Worm (Caenorhabditis elegans) whole organism, L2 larva: ENCODE results near the gene K09C8.7.

ENCODE experiments used
- C34F6.9 ChIP-seq: fragments of 150-350 bp; optimal IDR thresholded peaks from 2 replicates; lab custom pipeline; 2014; ENCODE audit warnings: missing biosample characterization, missing genetic modification characterization
- F13H6.1 ChIP-seq: sonication (generic microtip); optimal IDR thresholded peaks from 2 replicates; lab custom pipeline; 2016; ENCODE audit warnings: missing genetic modification characterization, missing compliant biosample characterization
- R02D3.7 ChIP-seq: fragments of 150-350 bp; optimal IDR thresholded peaks from 2 replicates; lab custom pipeline; 2014; ENCODE audit warnings: missing biosample characterization, missing genetic modification characterization
- Y55F3AM.14 ChIP-seq: fragments of 200-800 bp; sonication (Bioruptor generic); optimal IDR thresholded peaks from 2 replicates; lab custom pipeline; 2018; ENCODE audit warnings: mild to moderate bottlenecking, missing genetic modification characterization, missing compliant biosample characterization
- ZK546.5 ChIP-seq: sonication (generic microtip); optimal IDR thresholded peaks from 2 replicates; lab custom pipeline; 2017; ENCODE audit warnings: missing biosample characterization, missing genetic modification characterization
- alr-1 ChIP-seq: fragments of 150-350 bp; optimal IDR thresholded peaks from 2 replicates; lab custom pipeline; 2014; ENCODE audit warnings: missing biosample characterization, missing genetic modification characterization
- aly-2 ChIP-seq: fragments of 150-350 bp; optimal IDR thresholded peaks from 2 replicates; lab custom pipeline; 2014; ENCODE audit warnings: missing biosample characterization, missing genetic modification characterization
- blmp-1 ChIP-seq: sonication (generic microtip); optimal IDR thresholded peaks from 2 replicates; lab custom pipeline; 2017; ENCODE audit warnings: missing genetic modification characterization, mild to moderate bottlenecking, missing compliant biosample characterization, antibody characterized with exemption, moderate library complexity; ENCODE audit not compliant: insufficient read depth
- ceh-16 ChIP-seq: fragments of 150-350 bp; optimal IDR thresholded peaks from 2 replicates; lab custom pipeline; 2014; ENCODE audit warnings: missing biosample characterization, missing genetic modification characterization
- crh-2 ChIP-seq: sonication (generic microtip); optimal IDR thresholded peaks from 2 replicates; lab custom pipeline; 2017; ENCODE audit warnings: missing biosample characterization, missing genetic modification characterization
- egl-27 ChIP-seq: sonication (generic microtip); optimal IDR thresholded peaks from 3 replicates; lab custom pipeline; 2017; ENCODE audit warnings: missing biosample characterization, missing genetic modification reagents, missing genetic modification characterization
- elt-1 ChIP-seq: fragments of 150-350 bp; optimal IDR thresholded peaks from 2 replicates; lab custom pipeline; 2014; ENCODE audit warnings: missing biosample characterization, missing genetic modification characterization
- elt-3 ChIP-seq: sonication (generic microtip); optimal IDR thresholded peaks from 2 replicates; lab custom pipeline; 2017; ENCODE audit warnings: missing biosample characterization, missing genetic modification characterization
- fos-1 ChIP-seq: fragments of 150-350 bp; optimal IDR thresholded peaks from 2 replicates; lab custom pipeline; 2014; ENCODE audit warnings: missing biosample characterization, missing genetic modification characterization
- lin-11 ChIP-seq: fragments of 150-350 bp; sonication (generic microtip); optimal IDR thresholded peaks from 2 replicates; lab custom pipeline; 2014; ENCODE audit warnings: missing biosample characterization, missing genetic modification characterization, inconsistent platforms, mixed read lengths
- mbf-1 ChIP-seq: sonication (generic microtip); optimal IDR thresholded peaks from 2 replicates; lab custom pipeline; 2017; ENCODE audit warnings: missing biosample characterization, missing genetic modification characterization
- mdl-1 ChIP-seq, 2 experiments: fragments of 150-350 bp in 1 of 2; sonication (generic microtip) in 1 of 2; optimal IDR thresholded peaks; 2 replicates each; lab custom pipeline; 2017; ENCODE audit warnings: missing biosample characterization in 2 of 2, missing genetic modification characterization in 2 of 2
- nhr-237 ChIP-seq: fragments of 150-350 bp; optimal IDR thresholded peaks from 2 replicates; lab custom pipeline; 2014; ENCODE audit warnings: missing biosample characterization, missing genetic modification characterization
- nhr-6 ChIP-seq: fragments of 150-350 bp; optimal IDR thresholded peaks from 2 replicates; lab custom pipeline; 2014; ENCODE audit warnings: missing biosample characterization, missing genetic modification characterization
- nhr-77 ChIP-seq: fragments of 150-350 bp; optimal IDR thresholded peaks from 2 replicates; lab custom pipeline; 2014; ENCODE audit warnings: missing biosample characterization, missing genetic modification characterization
- peb-1 ChIP-seq: fragments of 150-350 bp; optimal IDR thresholded peaks from 2 replicates; lab custom pipeline; 2014; ENCODE audit warnings: missing biosample characterization, missing genetic modification characterization
- sem-4 ChIP-seq: fragments of 150-350 bp; optimal IDR thresholded peaks from 2 replicates; lab custom pipeline; 2014; ENCODE audit warnings: missing biosample characterization, missing genetic modification reagents, missing genetic modification characterization
- skn-1 ChIP-seq: sonication (generic microtip); optimal IDR thresholded peaks from 2 replicates; lab custom pipeline; 2017; ENCODE audit warnings: missing biosample characterization, missing genetic modification characterization
- sma-3 ChIP-seq: sonication (generic microtip); optimal IDR thresholded peaks from 2 replicates; lab custom pipeline; 2016; ENCODE audit warnings: missing genetic modification reagents, missing genetic modification characterization, missing compliant biosample characterization
- sma-9 ChIP-seq, 2 experiments: fragments of 150-350 bp in 1 of 2; sonication (generic microtip) in 1 of 2; optimal IDR thresholded peaks; 2 replicates each; lab custom pipeline; 2014 to 2016; ENCODE audit warnings: missing genetic modification characterization in 2 of 2, mild to moderate bottlenecking in 1 of 2, missing biosample characterization in 1 of 2, missing compliant biosample characterization in 1 of 2, missing genetic modification reagents in 1 of 2, moderate library complexity in 1 of 2
- unc-39 ChIP-seq: fragments of 150-350 bp; optimal IDR thresholded peaks from 2 replicates; lab custom pipeline; 2014; ENCODE audit warnings: missing biosample characterization, missing genetic modification characterization
- unc-55 ChIP-seq: fragments of 150-350 bp; sonication (generic microtip); optimal IDR thresholded peaks from 3 replicates; lab custom pipeline; 2014; ENCODE audit warnings: missing biosample characterization, missing genetic modification reagents, missing genetic modification characterization
- unc-62 ChIP-seq: fragments of 150-350 bp; optimal IDR thresholded peaks from 2 replicates; lab custom pipeline; 2014; ENCODE audit warnings: missing biosample characterization, missing genetic modification reagents, missing genetic modification characterization
- zag-1 ChIP-seq: fragments of 150-350 bp; optimal IDR thresholded peaks from 2 replicates; lab custom pipeline; 2014; ENCODE audit warnings: missing biosample characterization, missing genetic modification characterization
- ztf-1 ChIP-seq: fragments of 200-800 bp; sonication (Bioruptor generic); conservative IDR thresholded peaks from 2 replicates; pipeline ENCODE4 v1.3.6; 2022; ENCODE audit warnings: missing genetic modification characterization, missing compliant biosample characterization
- ztf-4 ChIP-seq: fragments of 150-350 bp; optimal IDR thresholded peaks from 2 replicates; lab custom pipeline; 2014; ENCODE audit warnings: missing biosample characterization, missing genetic modification characterization

K09C8.7 gene

DNA sequence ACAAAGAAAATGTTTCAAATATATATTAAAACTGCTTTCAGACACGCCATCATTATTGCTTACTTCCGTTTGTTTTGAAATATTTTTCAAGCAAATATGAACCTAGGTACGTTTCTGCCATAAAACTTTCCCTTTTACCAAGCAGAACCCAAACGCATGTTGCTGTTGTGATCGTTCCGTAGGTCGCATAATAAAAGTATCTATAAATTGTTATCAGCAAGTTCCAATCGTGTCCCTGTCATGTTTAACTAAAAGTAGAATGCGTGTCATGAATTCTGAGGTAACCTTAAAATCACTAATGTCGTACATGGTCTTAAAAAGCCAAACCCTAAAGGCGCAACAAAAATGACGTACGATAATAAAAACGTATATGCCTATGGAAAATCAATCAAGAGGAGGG, 729 bp upstream of the K09C8.7 start:
- no peak for TF ChIP-seq sem-4
- no peak for TF ChIP-seq mdl-1 (tag; optimal IDR thresholded peaks at IDR 0.05; lab: Kevin White, UChicago)
- no peak for TF ChIP-seq C34F6.9 (tag; lab: Kevin White, UChicago)
- TF ChIP-seq fos-1 (tag; lab: Kevin White, UChicago): peak; percentile 7
- TF ChIP-seq F13H6.1 (tag; lab: Kevin White, UChicago): no peak

DNA sequence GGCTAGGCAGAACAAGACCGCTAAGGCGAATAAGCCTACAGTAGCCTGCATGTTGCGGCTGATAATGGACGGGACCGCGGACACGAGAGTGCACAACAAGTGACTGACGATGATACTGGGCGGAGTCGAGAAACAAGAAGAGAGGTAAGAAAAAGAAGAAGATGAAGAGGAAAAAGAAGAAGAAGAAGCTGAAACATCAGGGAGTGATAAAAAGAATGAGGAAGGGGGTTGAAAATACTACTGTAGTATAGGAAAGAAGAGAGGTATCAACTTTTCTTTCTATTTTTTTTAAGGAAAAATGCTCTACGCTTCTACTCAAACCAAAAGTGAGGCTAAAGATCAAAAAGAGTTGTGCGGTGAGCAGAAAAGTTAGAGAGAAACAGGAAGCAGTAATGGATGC, 2.3 kb downstream of the K09C8.7 start, which contains the start of gene T21B6.3:
Gene T21B6.3, minus strand, starts transcription at position 101 of the 400 bp plus-strand sequence.
- no peak for TF ChIP-seq unc-39 (tag; lab: Kevin White, UChicago)

DNA sequence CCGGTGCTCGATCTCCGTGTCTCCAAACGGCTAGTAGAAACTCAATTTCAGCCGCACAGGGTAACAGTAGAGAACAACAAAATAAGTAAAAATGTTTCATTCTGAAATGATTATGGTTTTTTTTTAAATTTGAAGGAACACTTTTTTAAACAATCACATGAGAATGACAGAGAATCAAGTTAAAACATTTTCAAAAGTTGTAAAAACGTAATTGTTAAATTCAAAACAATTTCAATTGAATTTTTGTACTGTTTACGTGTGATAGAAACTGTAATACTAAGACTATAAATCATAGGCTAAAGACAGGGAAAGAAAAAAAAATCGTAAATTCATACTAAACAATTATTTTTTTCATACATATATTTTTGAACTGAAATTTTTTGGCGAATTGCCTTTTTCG, 9.9 kb downstream of the K09C8.7 start, which contains the start of gene pho-7:
Gene pho-7, minus strand, starts transcription at position 101 of the 400 bp plus-strand sequence.
- TF ChIP-seq peb-1 (tag; lab: Kevin White, UChicago) (no peak), skn-1 (tag; lab: Kevin White, UChicago) (no peak), elt-3 (no peak), lin-11 (tag; lab: Kevin White, UChicago) (no peak), ceh-16 (tag; lab: Kevin White, UChicago) (no peak), egl-27 (tag; lab: Kevin White, UChicago) (no peak), unc-62 (GFP tag; lab: Kevin White, UChicago) (no peak), mbf-1 (no peak), crh-2 (tag; lab: Kevin White, UChicago) (no peak), nhr-6 (tag; lab: Kevin White, UChicago) (no peak), nhr-77 (tag; lab: Kevin White, UChicago) (no peak), sma-9 (GFP tag; optimal IDR thresholded peaks at IDR 0.05; lab: Kevin White, UChicago) (no peak), sma-9 (tag; optimal IDR thresholded peaks at IDR 0.05; lab: Kevin White, UChicago) (no peak), alr-1 (tag; lab: Kevin White, UChicago) (no peak), nhr-237 (tag; lab: Kevin White, UChicago) (no peak), sma-3 (GFP tag; lab: Kevin White, UChicago) (no peak)

DNA sequence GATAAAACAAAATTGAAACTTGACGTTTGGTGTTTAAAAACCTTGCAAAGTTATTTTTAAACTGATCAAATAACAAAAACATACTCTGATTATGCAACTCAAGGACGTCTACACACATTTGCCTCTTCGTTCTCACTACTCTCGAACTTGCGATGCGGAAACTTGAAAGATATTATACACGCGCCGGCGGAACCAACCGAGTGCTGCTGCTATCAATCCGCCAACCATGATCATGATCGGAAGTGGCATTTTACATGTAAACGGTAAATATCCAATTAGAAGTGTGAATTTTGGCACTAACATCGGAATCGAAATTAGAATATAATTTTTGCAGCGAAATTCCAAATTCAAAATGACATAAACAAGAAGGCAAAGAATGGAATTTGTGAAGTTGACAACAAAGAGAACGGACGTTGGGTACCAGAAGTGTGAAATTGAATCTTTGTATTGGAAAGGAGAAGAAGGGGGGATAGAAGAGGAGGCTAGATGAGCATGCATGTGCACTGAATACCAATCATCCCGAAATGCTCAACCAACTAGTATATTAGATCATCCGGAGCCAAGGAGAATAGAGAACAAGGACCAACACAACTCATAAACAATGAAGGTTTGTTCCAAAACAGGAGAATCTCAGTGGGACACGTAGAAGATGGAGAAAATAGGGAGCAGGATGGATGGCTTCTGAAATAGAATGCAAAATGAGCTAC, 17.7 kb downstream of the K09C8.7 start:
- TF ChIP-seq elt-1 (tag; lab: Kevin White, UChicago) (no peak), ZK546.5 (tag; lab: Kevin White, UChicago) (no peak), aly-2 (tag; lab: Kevin White, UChicago) (no peak), ceh-16 (tag; lab: Kevin White, UChicago) (no peak), blmp-1 (no peak), ztf-1 (GFP tag; lab: Robert Waterston, UW) (no peak), nhr-77 (tag; lab: Kevin White, UChicago) (no peak), Y55F3AM.14 (GFP tag; lab: Kevin White, UChicago) (no peak), unc-55 (no peak)

DNA sequence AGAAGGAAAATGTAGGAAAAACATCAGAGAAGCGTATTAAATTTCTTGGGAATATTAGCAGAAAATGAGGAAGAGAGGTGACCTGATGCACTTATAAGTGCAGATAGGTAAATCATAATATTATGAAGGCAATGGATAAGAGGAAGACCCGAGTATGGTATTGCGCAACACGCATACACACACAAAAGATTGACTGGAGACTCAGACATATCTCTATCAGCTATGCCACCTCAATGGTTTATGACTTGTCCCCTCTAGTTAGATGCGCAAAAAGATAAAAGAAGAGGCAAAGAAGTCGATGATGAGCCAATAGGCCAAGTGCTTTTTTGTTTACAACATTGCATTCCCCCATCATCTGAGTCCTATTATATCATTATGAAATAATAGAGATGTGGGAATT, 19.1 kb downstream of the K09C8.7 start:
- TF ChIP-seq unc-55: no peak
- TF ChIP-seq R02D3.7 (tag; lab: Kevin White, UChicago): no peak
- TF ChIP-seq ztf-4 (tag; lab: Kevin White, UChicago): no peak
- no peak for TF ChIP-seq fos-1 (tag; lab: Kevin White, UChicago)
- no peak for TF ChIP-seq zag-1 (tag; lab: Kevin White, UChicago)
- TF ChIP-seq elt-1 (tag; lab: Kevin White, UChicago): no peak
- no peak for TF ChIP-seq mdl-1 (tag; optimal IDR thresholded peaks at IDR 0.05; lab: Kevin White, UChicago)
- TF ChIP-seq lin-11 (tag; lab: Kevin White, UChicago): no peak
- no peak for TF ChIP-seq Y55F3AM.14 (GFP tag; lab: Kevin White, UChicago)
